Comparison of ENCODE assay signal across 4 worm cellular contexts in the genomic region with DNA sequence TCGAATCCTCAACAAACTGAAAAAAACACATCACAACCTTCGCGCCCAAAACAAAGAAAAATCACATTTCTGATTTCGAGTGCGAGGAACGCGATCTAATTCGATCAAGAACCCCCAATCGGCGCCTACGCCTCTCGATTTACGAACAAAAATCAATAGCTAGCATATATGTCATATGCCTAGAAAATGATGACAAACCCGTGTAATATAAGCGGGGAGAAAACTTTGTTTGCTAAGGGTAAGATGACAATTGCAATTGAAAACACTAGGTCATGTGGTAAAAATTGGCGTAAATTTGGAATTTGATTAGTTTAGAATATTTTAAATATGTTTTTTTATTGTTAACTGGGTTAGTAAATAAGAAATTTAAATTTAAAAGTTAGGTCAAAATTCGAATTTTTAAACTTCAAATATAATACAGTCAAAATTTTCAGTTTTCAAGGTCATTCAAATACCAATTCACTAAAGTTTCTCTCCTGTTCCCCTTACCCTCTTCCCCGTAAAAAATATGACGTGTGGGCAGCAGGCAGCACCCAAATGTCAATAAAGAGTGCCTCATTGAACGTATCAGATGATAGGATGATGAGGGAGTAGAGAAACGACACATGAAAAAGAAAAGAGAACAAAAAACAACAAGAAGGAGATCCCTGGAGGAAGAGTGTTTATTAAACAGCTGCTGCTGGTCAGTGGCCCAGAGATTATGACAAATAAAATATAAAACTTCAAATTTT.
TF ChIP-seq lines count a peak whose summit lies in the region.

No protein-coding gene starts in this region.

TF ChIP-seq in whole organism, L1 larva, 84 proteins besides CTCF, POLR2A, EP300 and RAD21 (continued from another document):
- TF ChIP-seq mdl-1 (tag; optimal IDR thresholded peaks at IDR 0.05; lab: Kevin White, UChicago), result peak in 1 of 2 experiments; percentile 74
- peak; percentile 29 for TF ChIP-seq irx-1 (tag; optimal IDR thresholded peaks at IDR 0.05; lab: Kevin White, UChicago)
- TF ChIP-seq nhr-77 (tag; optimal IDR thresholded peaks at IDR 0.05; lab: Kevin White, UChicago), result peak; percentile 23
- peak in 1 of 2 experiments; percentile 2 for TF ChIP-seq efl-1 (optimal IDR thresholded peaks at IDR 0.05; lab: Kevin White, UChicago)
- no peak for TF ChIP-seq efl-1 (GFP tag; optimal IDR thresholded peaks at IDR 0.05 in 1 of 2; lab: Kevin White, UChicago)
- no peak for TF ChIP-seq unc-62 (GFP tag; optimal IDR thresholded peaks at IDR 0.05; lab: Kevin White, UChicago)
- TF ChIP-seq nhr-71 (tag; optimal IDR thresholded peaks at IDR 0.05; lab: Kevin White, UChicago), result peak; percentile 79
- TF ChIP-seq ztf-4 (tag; optimal IDR thresholded peaks at IDR 0.05; lab: Kevin White, UChicago), result peak; percentile 52
- TF ChIP-seq nhr-20 (tag; optimal IDR thresholded peaks at IDR 0.05; lab: Kevin White, UChicago), result peak; percentile 74
- no peak for TF ChIP-seq isw-1 (GFP tag; IDR thresholded peaks at IDR 0.05; lab: Robert Waterston, UW)
- peak; percentile 40 for TF ChIP-seq nhr-90 (tag; optimal IDR thresholded peaks at IDR 0.05; lab: Kevin White, UChicago; ENCODE audit: poor library complexity)
- TF ChIP-seq lin-35 (GFP tag; optimal IDR thresholded peaks at IDR 0.05; lab: Kevin White, UChicago), result peak in 1 of 2 experiments; percentile 54
- peak; percentile 61 for TF ChIP-seq rnt-1 (tag; optimal IDR thresholded peaks at IDR 0.05; lab: Kevin White, UChicago)
- peak; percentile 7 for TF ChIP-seq xbp-1 (tag; optimal IDR thresholded peaks at IDR 0.05; lab: Kevin White, UChicago)
- no peak for TF ChIP-seq Y116A8C.19 (tag; optimal IDR thresholded peaks at IDR 0.05; lab: Kevin White, UChicago; ENCODE audit: borderline replicate concordance)
- peak in 1 of 3 experiments; percentile 25 for TF ChIP-seq dpl-1 (GFP tag; optimal IDR thresholded peaks at IDR 0.05; lab: Kevin White, UChicago)
- TF ChIP-seq tbx-2 (tag; optimal IDR thresholded peaks at IDR 0.05; lab: Kevin White, UChicago), result peak; percentile 49
- TF ChIP-seq sptf-1 (tag; optimal IDR thresholded peaks at IDR 0.05; lab: Kevin White, UChicago), result no peak
- TF ChIP-seq mep-1 (tag; optimal IDR thresholded peaks at IDR 0.05; lab: Kevin White, UChicago), result peak; percentile 71
- peak; percentile 39 for TF ChIP-seq nhr-47 (tag; optimal IDR thresholded peaks at IDR 0.05; lab: Kevin White, UChicago)
- TF ChIP-seq nhr-85 (tag; lab: Kevin White, UChicago), result peak; percentile 87
- TF ChIP-seq lin-14 (GFP tag; optimal IDR thresholded peaks at IDR 0.05; lab: Kevin White, UChicago), result peak; percentile 92
- no peak for TF ChIP-seq ets-5 (GFP tag; IDR thresholded peaks at IDR 0.05; lab: Robert Waterston, UW)
- TF ChIP-seq blmp-1 (tag; optimal IDR thresholded peaks at IDR 0.05; lab: Kevin White, UChicago), result peak; percentile 77
- no peak for TF ChIP-seq sup-37 (GFP tag; optimal IDR thresholded peaks at IDR 0.05; lab: Kevin White, UChicago)
- peak; percentile 68 for TF ChIP-seq snu-23 (GFP tag; optimal IDR thresholded peaks at IDR 0.05; lab: Kevin White, UChicago)

TF ChIP-seq in whole organism, L2 larva, 48 proteins besides CTCF, POLR2A, EP300 and RAD21 (continued from another document):
- TF ChIP-seq nhr-23 (tag; optimal IDR thresholded peaks at IDR 0.05; lab: Kevin White, UChicago) (no peak), nhr-6 (tag; optimal IDR thresholded peaks at IDR 0.05; lab: Kevin White, UChicago) (peak; percentile 32), mdl-1 (tag; optimal IDR thresholded peaks at IDR 0.05; lab: Kevin White, UChicago) (peak in 1 of 2 experiments; percentile 21), nhr-25 (tag; optimal IDR thresholded peaks at IDR 0.05; lab: Kevin White, UChicago) (peak; percentile 55), sem-4 (tag; optimal IDR thresholded peaks at IDR 0.05; lab: Kevin White, UChicago) (peak; percentile 37), lsy-2 (tag; optimal IDR thresholded peaks at IDR 0.05; lab: Kevin White, UChicago) (peak in 1 of 2 experiments; percentile 58), lin-39 (tag; optimal IDR thresholded peaks at IDR 0.05; lab: Kevin White, UChicago) (no peak), nhr-129 (tag; optimal IDR thresholded peaks at IDR 0.05; lab: Kevin White, UChicago) (peak; percentile 87), unc-62 (GFP tag; optimal IDR thresholded peaks at IDR 0.05; lab: Kevin White, UChicago) (no peak), Y55F3AM.14 (GFP tag; optimal IDR thresholded peaks at IDR 0.05; lab: Kevin White, UChicago) (peak; percentile 21), elt-3 (tag; optimal IDR thresholded peaks at IDR 0.05; lab: Kevin White, UChicago) (no peak), peb-1 (tag; optimal IDR thresholded peaks at IDR 0.05; lab: Kevin White, UChicago) (no peak), fos-1 (tag; optimal IDR thresholded peaks at IDR 0.05; lab: Kevin White, UChicago) (peak; percentile 85), C34F6.9 (tag; optimal IDR thresholded peaks at IDR 0.05; lab: Kevin White, UChicago) (peak; percentile 36), ceh-82 (tag; optimal IDR thresholded peaks at IDR 0.05; lab: Kevin White, UChicago) (no peak), skn-1 (tag; optimal IDR thresholded peaks at IDR 0.05; lab: Kevin White, UChicago) (peak; percentile 91), sma-9 (GFP tag; optimal IDR thresholded peaks at IDR 0.05; lab: Kevin White, UChicago) (peak; percentile 83), sma-9 (tag; optimal IDR thresholded peaks at IDR 0.05; lab: Kevin White, UChicago) (no peak)

TF ChIP-seq in whole organism, L3 larva, 47 proteins besides CTCF, POLR2A, EP300 and RAD21 (continued from another document):
- TF ChIP-seq R02D3.7 (tag; optimal IDR thresholded peaks at IDR 0.05; lab: Kevin White, UChicago) (no peak), nhr-77 (tag; optimal IDR thresholded peaks at IDR 0.05; lab: Kevin White, UChicago) (no peak), unc-62 (GFP tag; optimal IDR thresholded peaks at IDR 0.05; lab: Kevin White, UChicago) (no peak), ZK546.5 (tag; optimal IDR thresholded peaks at IDR 0.05; lab: Kevin White, UChicago) (no peak), ceh-9 (tag; optimal IDR thresholded peaks at IDR 0.05; lab: Kevin White, UChicago) (no peak), nhr-237 (tag; optimal IDR thresholded peaks at IDR 0.05; lab: Kevin White, UChicago) (no peak), elt-2 (tag; optimal IDR thresholded peaks at IDR 0.05; lab: Kevin White, UChicago) (peak; percentile 45), nhr-67 (tag; optimal IDR thresholded peaks at IDR 0.05; lab: Kevin White, UChicago) (no peak), ceh-82 (tag; optimal IDR thresholded peaks at IDR 0.05; lab: Kevin White, UChicago) (no peak), ceh-16 (tag; optimal IDR thresholded peaks at IDR 0.05; lab: Kevin White, UChicago) (no peak), fos-1 (tag; optimal IDR thresholded peaks at IDR 0.05; lab: Kevin White, UChicago) (no peak), ceh-28 (tag; optimal IDR thresholded peaks at IDR 0.05; lab: Kevin White, UChicago) (peak; percentile 9), nfya-1 (tag; optimal IDR thresholded peaks at IDR 0.05; lab: Kevin White, UChicago; ENCODE audit: insufficient read depth) (peak; percentile 39), nhr-11 (tag; optimal IDR thresholded peaks at IDR 0.05; lab: Kevin White, UChicago) (no peak), lin-39 (tag; optimal IDR thresholded peaks at IDR 0.05; lab: Kevin White, UChicago) (no peak), nhr-76 (tag; optimal IDR thresholded peaks at IDR 0.05; lab: Kevin White, UChicago) (no peak), lin-15B (tag; optimal IDR thresholded peaks at IDR 0.05; lab: Kevin White, UChicago) (no peak), eor-1 (tag; optimal IDR thresholded peaks at IDR 0.05; lab: Kevin White, UChicago) (no peak), nhr-12 (tag; optimal IDR thresholded peaks at IDR 0.05; lab: Kevin White, UChicago) (no peak), ztf-11 (tag; optimal IDR thresholded peaks at IDR 0.05; lab: Kevin White, UChicago) (no peak), nhr-43 (tag; optimal IDR thresholded peaks at IDR 0.05; lab: Kevin White, UChicago; ENCODE audit: poor library complexity, severe bottlenecking) (peak; percentile 17), egl-5 (tag; optimal IDR thresholded peaks at IDR 0.05; lab: Kevin White, UChicago) (peak; percentile 86), fkh-10 (GFP tag; optimal IDR thresholded peaks at IDR 0.05; lab: Kevin White, UChicago) (no peak), nhr-25 (tag; optimal IDR thresholded peaks at IDR 0.05; lab: Kevin White, UChicago) (peak; percentile 57), elt-1 (tag; optimal IDR thresholded peaks at IDR 0.05; lab: Kevin White, UChicago) (no peak), mdl-1 (tag; optimal IDR thresholded peaks at IDR 0.05; lab: Kevin White, UChicago) (no peak), daf-12 (tag; optimal IDR thresholded peaks at IDR 0.05; lab: Kevin White, UChicago) (no peak), sea-2 (GFP tag; optimal IDR thresholded peaks at IDR 0.05; lab: Kevin White, UChicago) (no peak), unc-39 (tag; optimal IDR thresholded peaks at IDR 0.05; lab: Kevin White, UChicago) (no peak)

TF ChIP-seq in whole organism, L4 larva, 104 proteins besides CTCF, POLR2A, EP300 and RAD21 (continued from another document and continues in another):
- TF ChIP-seq lin-15B (tag; optimal IDR thresholded peaks at IDR 0.05; lab: Kevin White, UChicago), result no peak
- peak; percentile 57 for TF ChIP-seq nhr-77 (tag; optimal IDR thresholded peaks at IDR 0.05; lab: Kevin White, UChicago)
- no peak for TF ChIP-seq fkh-10 (GFP tag; optimal IDR thresholded peaks at IDR 0.05; lab: Kevin White, UChicago)
- TF ChIP-seq rbr-2 (tag; optimal IDR thresholded peaks at IDR 0.05; lab: Kevin White, UChicago), result no peak
- TF ChIP-seq sdz-12 (GFP tag; optimal IDR thresholded peaks at IDR 0.05; lab: Kevin White, UChicago), result no peak
- no peak for TF ChIP-seq nhr-102 (tag; optimal IDR thresholded peaks at IDR 0.05; lab: Kevin White, UChicago)
- TF ChIP-seq nhr-237 (tag; optimal IDR thresholded peaks at IDR 0.05; lab: Kevin White, UChicago), result no peak
- TF ChIP-seq dmd-8 (GFP tag; IDR thresholded peaks at IDR 0.05; lab: Robert Waterston, UW), result no peak
- TF ChIP-seq F49E8.2 (tag; optimal IDR thresholded peaks at IDR 0.05; lab: Kevin White, UChicago; ENCODE audit: borderline replicate concordance), result no peak
- TF ChIP-seq snpc-4 (tag; optimal IDR thresholded peaks at IDR 0.05; lab: Kevin White, UChicago), result no peak
- TF ChIP-seq spr-3 (GFP tag; optimal IDR thresholded peaks at IDR 0.05; lab: Kevin White, UChicago), result no peak
- TF ChIP-seq saeg-2 (GFP tag; IDR thresholded peaks at IDR 0.05; lab: Robert Waterston, UW), result no peak
- TF ChIP-seq nhr-6 (tag; optimal IDR thresholded peaks at IDR 0.05; lab: Kevin White, UChicago), result peak; percentile 26
- TF ChIP-seq F44E2.7 (GFP tag; IDR thresholded peaks at IDR 0.05; lab: Robert Waterston, UW), result no peak
- TF ChIP-seq nhr-111 (GFP tag; optimal IDR thresholded peaks at IDR 0.05; lab: Kevin White, UChicago), result no peak
- no peak for TF ChIP-seq ceh-44 (GFP tag; IDR thresholded peaks at IDR 0.05; lab: Robert Waterston, UW)
- no peak for TF ChIP-seq dpl-1 (GFP tag; optimal IDR thresholded peaks at IDR 0.05; lab: Kevin White, UChicago)
- TF ChIP-seq nhr-42 (GFP tag; IDR thresholded peaks at IDR 0.05; lab: Robert Waterston, UW), result no peak
- no peak for TF ChIP-seq T26A8.4 (GFP tag; IDR thresholded peaks at IDR 0.05; lab: Robert Waterston, UW)
- TF ChIP-seq zip-11 (GFP tag; IDR thresholded peaks at IDR 0.05; lab: Robert Waterston, UW), result no peak
- TF ChIP-seq ces-1 (GFP tag; optimal IDR thresholded peaks at IDR 0.05; lab: Kevin White, UChicago), result no peak
- TF ChIP-seq daf-19 (GFP tag; conservative IDR thresholded peaks at IDR 0.05; lab: Robert Waterston, UW), result no peak
- TF ChIP-seq R02D3.7 (tag; optimal IDR thresholded peaks at IDR 0.05; lab: Kevin White, UChicago), result no peak
- TF ChIP-seq lir-3 (tag; optimal IDR thresholded peaks at IDR 0.05; lab: Kevin White, UChicago), result no peak
- no peak for TF ChIP-seq skn-1 (tag; optimal IDR thresholded peaks at IDR 0.05; lab: Kevin White, UChicago)
- TF ChIP-seq ctbp-1 (GFP tag; IDR thresholded peaks at IDR 0.05; lab: Robert Waterston, UW), result no peak
- TF ChIP-seq nhr-10 (tag; optimal IDR thresholded peaks at IDR 0.05; lab: Kevin White, UChicago), result no peak
- TF ChIP-seq nhr-28 (tag; optimal IDR thresholded peaks at IDR 0.05; lab: Kevin White, UChicago), result peak; percentile 65
- TF ChIP-seq hlh-11 (tag; optimal IDR thresholded peaks at IDR 0.05; lab: Kevin White, UChicago), result peak; percentile 86
- peak in 1 of 2 experiments; percentile 90 for TF ChIP-seq unc-62 (GFP tag; optimal IDR thresholded peaks at IDR 0.05 in 1 of 2; lab: Kevin White, UChicago)
- TF ChIP-seq unc-62 (tag; optimal IDR thresholded peaks at IDR 0.05; lab: Kevin White, UChicago), result no peak
- TF ChIP-seq hlh-30 (tag; optimal IDR thresholded peaks at IDR 0.05; lab: Kevin White, UChicago; ENCODE audit: insufficient read depth), result peak; percentile 74
- no peak for TF ChIP-seq Y75B8A.6 (GFP tag; IDR thresholded peaks at IDR 0.05; lab: Robert Waterston, UW)
- TF ChIP-seq zag-1 (tag; optimal IDR thresholded peaks at IDR 0.05; lab: Kevin White, UChicago), result no peak
- no peak for TF ChIP-seq php-3 (GFP tag; IDR thresholded peaks at IDR 0.05; lab: Robert Waterston, UW)
- TF ChIP-seq ZK546.5 (tag; optimal IDR thresholded peaks at IDR 0.05; lab: Kevin White, UChicago), result no peak
- TF ChIP-seq T20F7.1 (GFP tag; optimal IDR thresholded peaks at IDR 0.05; lab: Kevin White, UChicago), result peak; percentile 0
- no peak for TF ChIP-seq madf-5 (GFP tag; IDR thresholded peaks at IDR 0.05; lab: Robert Waterston, UW)
- no peak for TF ChIP-seq attf-4 (tag; optimal IDR thresholded peaks at IDR 0.05; lab: Kevin White, UChicago)
- peak; percentile 92 for TF ChIP-seq aha-1 (tag; lab: Kevin White, UChicago)
- TF ChIP-seq lin-39 (tag; optimal IDR thresholded peaks at IDR 0.05; lab: Kevin White, UChicago), result no peak
- TF ChIP-seq lsy-2 (tag; optimal IDR thresholded peaks at IDR 0.05; lab: Kevin White, UChicago), result peak; percentile 39 to 62
- no peak for TF ChIP-seq ama-1 (optimal IDR thresholded peaks at IDR 0.05; lab: Kevin White, UChicago)
- TF ChIP-seq lin-1 (GFP tag; IDR thresholded peaks at IDR 0.05; lab: Robert Waterston, UW), result no peak
- TF ChIP-seq duxl-1 (tag; optimal IDR thresholded peaks at IDR 0.05; lab: Kevin White, UChicago; ENCODE audit: poor library complexity), result no peak
- no peak for TF ChIP-seq egl-43 (GFP tag; IDR thresholded peaks at IDR 0.05; lab: Robert Waterston, UW)
- peak; percentile 68 for TF ChIP-seq mep-1 (tag; optimal IDR thresholded peaks at IDR 0.05; lab: Kevin White, UChicago)
- TF ChIP-seq vab-7 (GFP tag; IDR thresholded peaks at IDR 0.05; lab: Robert Waterston, UW), result no peak
- peak; percentile 51 for TF ChIP-seq dmd-6 (GFP tag; IDR thresholded peaks at IDR 0.05; lab: Robert Waterston, UW)
- peak in 1 of 2 experiments; percentile 67 for TF ChIP-seq mdl-1 (tag; optimal IDR thresholded peaks at IDR 0.05; lab: Kevin White, UChicago)
- TF ChIP-seq ztf-11 (tag; optimal IDR thresholded peaks at IDR 0.05; lab: Kevin White, UChicago), result no peak
- no peak for TF ChIP-seq dmd-9 (GFP tag; IDR thresholded peaks at IDR 0.05; lab: Robert Waterston, UW)
- no peak for TF ChIP-seq unc-39 (tag; optimal IDR thresholded peaks at IDR 0.05; lab: Kevin White, UChicago)
- no peak for TF ChIP-seq tag-97 (GFP tag; IDR thresholded peaks at IDR 0.05; lab: Robert Waterston, UW)
- TF ChIP-seq arid-1 (GFP tag; conservative IDR thresholded peaks at IDR 0.05; lab: Robert Waterston, UW), result no peak
- TF ChIP-seq lin-29 (GFP tag; IDR thresholded peaks at IDR 0.05; lab: Robert Waterston, UW), result no peak
- TF ChIP-seq set-16 (GFP tag; IDR thresholded peaks at IDR 0.05; lab: Robert Waterston, UW), result no peak
- TF ChIP-seq daf-8 (GFP tag; IDR thresholded peaks at IDR 0.05; lab: Robert Waterston, UW), result no peak
- TF ChIP-seq lim-7 (GFP tag; IDR thresholded peaks at IDR 0.05; lab: Robert Waterston, UW), result no peak
- no peak for TF ChIP-seq zfp-3 (GFP tag; conservative IDR thresholded peaks at IDR 0.05; lab: Robert Waterston, UW)
- peak; percentile 44 for TF ChIP-seq nhr-48 (tag; optimal IDR thresholded peaks at IDR 0.05; lab: Kevin White, UChicago)
- TF ChIP-seq F37D6.2 (tag; optimal IDR thresholded peaks at IDR 0.05; lab: Kevin White, UChicago), result no peak
- TF ChIP-seq mxl-3 (GFP tag; optimal IDR thresholded peaks at IDR 0.05; lab: Kevin White, UChicago), result no peak
- TF ChIP-seq snpc-1.2 (GFP tag; IDR thresholded peaks at IDR 0.05; lab: Robert Waterston, UW), result no peak
